ENCODE assay signal across 2 fruit fly cellular contexts in genomic region chr2L:14622182-14622581, dm6.
TF ChIP-seq lines count a peak whose summit lies in the region.

No protein-coding gene starts in this region.

TF ChIP-seq in whole organism, embryonic, 481 proteins besides CTCF, POLR2A, EP300 and RAD21 (continued from another document and continues in another):
- TF ChIP-seq CG2875 (GFP tag; optimal IDR thresholded peaks at IDR 0.05; lab: Kevin White, UChicago) (no peak), CHES-1-like (GFP tag; optimal IDR thresholded peaks at IDR 0.05; lab: Kevin White, UChicago) (peak; percentile 5), CG30020 (tag; optimal IDR thresholded peaks at IDR 0.05; lab: Kevin White, UChicago) (no peak), Rx (GFP tag; IDR thresholded peaks at IDR 0.05; lab: Robert Waterston, UW) (no peak), zen (tag; optimal IDR thresholded peaks at IDR 0.05; lab: Kevin White, UChicago) (peak; percentile 69), CG13624 (GFP tag; optimal IDR thresholded peaks at IDR 0.05; lab: Kevin White, UChicago) (peak; percentile 5), Ssrp (tag; optimal IDR thresholded peaks at IDR 0.05; lab: Kevin White, UChicago) (peak; percentile 36), CG18619 (GFP tag; optimal IDR thresholded peaks at IDR 0.05; lab: Kevin White, UChicago) (no peak), lov (optimal IDR thresholded peaks at IDR 0.05; lab: Kevin White, UChicago) (no peak), lov (GFP tag; IDR thresholded peaks at IDR 0.05; lab: Robert Waterston, UW) (no peak), CG18599 (GFP tag; optimal IDR thresholded peaks at IDR 0.05; lab: Kevin White, UChicago) (no peak), rib (GFP tag; IDR thresholded peaks at IDR 0.05; lab: Robert Waterston, UW) (no peak), grn (GFP tag; optimal IDR thresholded peaks at IDR 0.05; lab: Kevin White, UChicago) (no peak), hbn (GFP tag; IDR thresholded peaks at IDR 0.05; lab: Robert Waterston, UW; ENCODE audit: partially characterized antibody) (no peak), odd (GFP tag; optimal IDR thresholded peaks at IDR 0.05; lab: Kevin White, UChicago) (no peak), tin (GFP tag; optimal IDR thresholded peaks at IDR 0.05; lab: Kevin White, UChicago) (peak; percentile 59), lmd (GFP tag; IDR thresholded peaks at IDR 0.05; lab: Robert Waterston, UW) (peak; percentile 47), Mrtf (GFP tag; IDR thresholded peaks at IDR 0.05; lab: Robert Waterston, UW) (no peak), CG33557 (GFP tag; optimal IDR thresholded peaks at IDR 0.05; lab: Kevin White, UChicago) (peak; percentile 61), CG11093 (GFP tag; IDR thresholded peaks at IDR 0.05; lab: Robert Waterston, UW) (0 out of 3 replicates have a peak, but pooled peaks have one; percentile 29), zen2 (GFP tag; IDR thresholded peaks at IDR 0.05; lab: Robert Waterston, UW; ENCODE audit: partially characterized antibody) (no peak), tx (GFP tag; optimal IDR thresholded peaks at IDR 0.05; lab: Kevin White, UChicago) (no peak), Max (GFP tag; optimal IDR thresholded peaks at IDR 0.05; lab: Kevin White, UChicago) (no peak), CG4617 (GFP tag; optimal IDR thresholded peaks at IDR 0.05; lab: Kevin White, UChicago; ENCODE audit: borderline replicate concordance) (no peak), CG3281 (GFP tag; optimal IDR thresholded peaks at IDR 0.05; lab: Kevin White, UChicago) (no peak), CG10366 (GFP tag; IDR thresholded peaks at IDR 0.05; lab: Robert Waterston, UW) (no peak; the same call in 1 of the 2 replicates), CG2199 (GFP tag; IDR thresholded peaks at IDR 0.05; lab: Robert Waterston, UW) (no peak), CG17328 (GFP tag; IDR thresholded peaks at IDR 0.05; lab: Robert Waterston, UW) (peak; percentile 79), tll (GFP tag; optimal IDR thresholded peaks at IDR 0.05; lab: Kevin White, UChicago) (no peak), Lim3 (GFP tag; IDR thresholded peaks at IDR 0.05; lab: Robert Waterston, UW) (no peak), CG9876 (GFP tag; optimal IDR thresholded peaks at IDR 0.05; lab: Kevin White, UChicago) (no peak), hb (GFP tag; IDR thresholded peaks at IDR 0.05; lab: Robert Waterston, UW; ENCODE audit: partially characterized antibody) (no peak), CG8388 (GFP tag; optimal IDR thresholded peaks at IDR 0.05; lab: Kevin White, UChicago) (peak; percentile 27), Blimp-1 (GFP tag; optimal IDR thresholded peaks at IDR 0.05; lab: Kevin White, UChicago) (peak; percentile 50), CG17568 (GFP tag; optimal IDR thresholded peaks at IDR 0.05; lab: Kevin White, UChicago) (no peak), ATbp (GFP tag; optimal IDR thresholded peaks at IDR 0.05; lab: Kevin White, UChicago) (peak; percentile 8), C15 (GFP tag; IDR thresholded peaks at IDR 0.05; lab: Robert Waterston, UW) (no peak), ro (GFP tag; IDR thresholded peaks at IDR 0.05; lab: Robert Waterston, UW) (0 out of 2 replicates have a peak, but pooled peaks have one; percentile 16), phol (tag; optimal IDR thresholded peaks at IDR 0.05; lab: Kevin White, UChicago) (peak; percentile 65), MBD-R2 (GFP tag; IDR thresholded peaks at IDR 0.05; lab: Robert Waterston, UW) (no peak), CG7556 (GFP tag; optimal IDR thresholded peaks at IDR 0.05; lab: Kevin White, UChicago) (peak; percentile 12), CG17361 (GFP tag; IDR thresholded peaks at IDR 0.05; lab: Robert Waterston, UW) (peak; percentile 39; the same call in 1 of the 3 replicates), ham (GFP tag; IDR thresholded peaks at IDR 0.05; lab: Robert Waterston, UW) (no peak), pros (GFP tag; optimal IDR thresholded peaks at IDR 0.05; lab: Kevin White, UChicago) (no peak), Neu2 (GFP tag; optimal IDR thresholded peaks at IDR 0.05; lab: Kevin White, UChicago; ENCODE audit: borderline replicate concordance) (peak; percentile 35), unpg (GFP tag; optimal IDR thresholded peaks at IDR 0.05; lab: Kevin White, UChicago) (peak; percentile 57), Asciz (GFP tag; optimal IDR thresholded peaks at IDR 0.05; lab: Kevin White, UChicago) (no peak), CG32772 (GFP tag; IDR thresholded peaks at IDR 0.05; lab: Robert Waterston, UW) (no peak), tup (GFP tag; optimal IDR thresholded peaks at IDR 0.05; lab: Kevin White, UChicago) (no peak), CG30431 (GFP tag; optimal IDR thresholded peaks at IDR 0.05; lab: Kevin White, UChicago) (peak; percentile 9), CG6689 (GFP tag; IDR thresholded peaks at IDR 0.05; lab: Robert Waterston, UW) (peak; percentile 56; the same call in 1 of the 2 replicates), Hr51 (GFP tag; optimal IDR thresholded peaks at IDR 0.05; lab: Kevin White, UChicago) (peak in 1 of 2 experiments; percentile 25), Meics (GFP tag; optimal IDR thresholded peaks at IDR 0.05; lab: Kevin White, UChicago) (peak; percentile 11), dm (GFP tag; optimal IDR thresholded peaks at IDR 0.05; lab: Kevin White, UChicago) (peak; percentile 1), HmgZ (tag; optimal IDR thresholded peaks at IDR 0.05; lab: Kevin White, UChicago) (no peak), CG3995 (GFP tag; optimal IDR thresholded peaks at IDR 0.05; lab: Kevin White, UChicago) (no peak), CoRest (tag; optimal IDR thresholded peaks at IDR 0.05; lab: Kevin White, UChicago) (peak; percentile 40), insv (GFP tag; optimal IDR thresholded peaks at IDR 0.05; lab: Kevin White, UChicago) (no peak), CG11723 (GFP tag; optimal IDR thresholded peaks at IDR 0.05; lab: Kevin White, UChicago) (no peak), Lhr (GFP tag; optimal IDR thresholded peaks at IDR 0.05; lab: Kevin White, UChicago) (no peak), CG31365 (tag; optimal IDR thresholded peaks at IDR 0.05; lab: Kevin White, UChicago) (no peak), en (GFP tag; optimal IDR thresholded peaks at IDR 0.05; lab: Kevin White, UChicago) (no peak), hkb (optimal IDR thresholded peaks at IDR 0.05; lab: Kevin White, UChicago) (no peak), hkb (GFP tag; IDR thresholded peaks at IDR 0.05; lab: Robert Waterston, UW) (0 out of 2 replicates have a peak, but pooled peaks have one; percentile 37), Ets65A (GFP tag; lab: Kevin White, UChicago) (no peak), Drgx (GFP tag; IDR thresholded peaks at IDR 0.05; lab: Robert Waterston, UW) (peak; percentile 89), Usf (GFP tag; optimal IDR thresholded peaks at IDR 0.05; lab: Kevin White, UChicago) (peak; percentile 2)

TF ChIP-seq in whole organism, prepupa, 60 proteins besides CTCF, POLR2A, EP300 and RAD21 (continued from another document):
- peak; percentile 88 for TF ChIP-seq Hr39 (GFP tag; optimal IDR thresholded peaks at IDR 0.05; lab: Kevin White, UChicago)
- TF ChIP-seq vri (GFP tag; optimal IDR thresholded peaks at IDR 0.05; lab: Kevin White, UChicago) = peak; percentile 49
- peak; percentile 83 for TF ChIP-seq Sox102F (GFP tag; optimal IDR thresholded peaks at IDR 0.05; lab: Kevin White, UChicago)
- peak; percentile 78 for TF ChIP-seq Smox (GFP tag; optimal IDR thresholded peaks at IDR 0.05; lab: Kevin White, UChicago)
- peak; percentile 90 for TF ChIP-seq fd59A (GFP tag; optimal IDR thresholded peaks at IDR 0.05; lab: Kevin White, UChicago)
- peak; percentile 67 for TF ChIP-seq Ets21C (GFP tag; optimal IDR thresholded peaks at IDR 0.05; lab: Kevin White, UChicago)
- TF ChIP-seq CG32006 (GFP tag; optimal IDR thresholded peaks at IDR 0.05; lab: Kevin White, UChicago) = peak; percentile 91
- peak; percentile 91 for TF ChIP-seq Met (GFP tag; optimal IDR thresholded peaks at IDR 0.05; lab: Kevin White, UChicago)
- peak; percentile 92 for TF ChIP-seq Lpt (GFP tag; optimal IDR thresholded peaks at IDR 0.05; lab: Kevin White, UChicago)
- TF ChIP-seq CG34406 (GFP tag; optimal IDR thresholded peaks at IDR 0.05; lab: Kevin White, UChicago) = peak; percentile 83
- peak; percentile 92 for TF ChIP-seq CG15336 (GFP tag; IDR thresholded peaks at IDR 0.05; lab: Robert Waterston, UW)
- TF ChIP-seq Eip78C (GFP tag; lab: Kevin White, UChicago) = peak; percentile 98
- peak; percentile 89 for TF ChIP-seq CG6792 (GFP tag; optimal IDR thresholded peaks at IDR 0.05; lab: Kevin White, UChicago)
- peak; percentile 92 for TF ChIP-seq Sox14 (GFP tag; optimal IDR thresholded peaks at IDR 0.05; lab: Kevin White, UChicago)
- peak; percentile 79 for TF ChIP-seq Sox15 (GFP tag; optimal IDR thresholded peaks at IDR 0.05; lab: Kevin White, UChicago)
- TF ChIP-seq ss (GFP tag; optimal IDR thresholded peaks at IDR 0.05; lab: Kevin White, UChicago) = peak; percentile 94 to 96
- TF ChIP-seq Eip75B (GFP tag; optimal IDR thresholded peaks at IDR 0.05; lab: Kevin White, UChicago) = peak; percentile 97
- peak; percentile 92 for TF ChIP-seq achi (GFP tag; optimal IDR thresholded peaks at IDR 0.05; lab: Kevin White, UChicago)
- peak; percentile 91 for TF ChIP-seq svp (GFP tag; lab: Kevin White, UChicago)
- peak; percentile 86 for TF ChIP-seq CG31627 (GFP tag; optimal IDR thresholded peaks at IDR 0.05; lab: Kevin White, UChicago)
- peak; percentile 94 for TF ChIP-seq CG6808 (GFP tag; optimal IDR thresholded peaks at IDR 0.05; lab: Kevin White, UChicago)
- TF ChIP-seq CG3919 (GFP tag; optimal IDR thresholded peaks at IDR 0.05; lab: Kevin White, UChicago) = peak; percentile 96
- TF ChIP-seq net (GFP tag; optimal IDR thresholded peaks at IDR 0.05; lab: Kevin White, UChicago) = peak; percentile 92
- peak; percentile 87 for TF ChIP-seq CG8119 (GFP tag; IDR thresholded peaks at IDR 0.05; lab: Robert Waterston, UW)
- peak; percentile 94 for TF ChIP-seq spab (GFP tag; optimal IDR thresholded peaks at IDR 0.05; lab: Kevin White, UChicago)
- TF ChIP-seq lz (GFP tag; optimal IDR thresholded peaks at IDR 0.05; lab: Kevin White, UChicago) = peak; percentile 83
- TF ChIP-seq cyc (GFP tag; optimal IDR thresholded peaks at IDR 0.05; lab: Kevin White, UChicago) = peak; percentile 92
- TF ChIP-seq Gug (GFP tag; IDR thresholded peaks at IDR 0.05; lab: Robert Waterston, UW) = peak; percentile 86
- TF ChIP-seq CG11762 (GFP tag; optimal IDR thresholded peaks at IDR 0.05; lab: Kevin White, UChicago; ENCODE audit: insufficient read depth) = peak; percentile 90
- no peak for TF ChIP-seq fkh (GFP tag; optimal IDR thresholded peaks at IDR 0.05; lab: Kevin White, UChicago)
- peak; percentile 84 for TF ChIP-seq CG8632 (GFP tag; optimal IDR thresholded peaks at IDR 0.05; lab: Kevin White, UChicago)
- TF ChIP-seq topi (GFP tag; optimal IDR thresholded peaks at IDR 0.05; lab: Kevin White, UChicago) = peak; percentile 90
- peak; percentile 16 for TF ChIP-seq Blimp-1 (GFP tag; optimal IDR thresholded peaks at IDR 0.05; lab: Kevin White, UChicago)
- TF ChIP-seq esn (GFP tag; optimal IDR thresholded peaks at IDR 0.05; lab: Kevin White, UChicago) = peak; percentile 87
- TF ChIP-seq CG11294 (GFP tag; IDR thresholded peaks at IDR 0.05; lab: Robert Waterston, UW) = peak; percentile 75
- peak; percentile 89 for TF ChIP-seq CG8319 (GFP tag; optimal IDR thresholded peaks at IDR 0.05; lab: Kevin White, UChicago)
- TF ChIP-seq OdsH (GFP tag; optimal IDR thresholded peaks at IDR 0.05; lab: Kevin White, UChicago) = peak; percentile 94
- peak; percentile 96 for TF ChIP-seq CG6163 (GFP tag; IDR thresholded peaks at IDR 0.05; lab: Robert Waterston, UW)
